Fruit fly (Drosophila melanogaster): Measurements from ENCODE around the gene jvl.
A peak's percentile ranks its signal among the peaks of the same experiment; 100 is the strongest.

jvl gene

dm6 chr3R:14749077-14749798 is 7.9 kb downstream of the jvl start (continued):
- TF ChIP-seq CG1832 (GFP tag; optimal IDR thresholded peaks at IDR 0.05) = no peak
- TF ChIP-seq CG2678 (tag; optimal IDR thresholded peaks at IDR 0.05) = peak; percentile 81
- TF ChIP-seq fd96Cb (tag; optimal IDR thresholded peaks at IDR 0.05) = peak; percentile 14
- TF ChIP-seq dpn (GFP tag; optimal IDR thresholded peaks at IDR 0.05) = peak; percentile 33 to 47
- TF ChIP-seq crol (GFP tag; IDR thresholded peaks at IDR 0.05) = no peak
- TF ChIP-seq NC2β (GFP tag; optimal IDR thresholded peaks at IDR 0.05) = peak; percentile 49
- peak; percentile 85 for TF ChIP-seq CG6765 (GFP tag; optimal IDR thresholded peaks at IDR 0.05)
- TF ChIP-seq kah (GFP tag; optimal IDR thresholded peaks at IDR 0.05) = peak; percentile 48
- TF ChIP-seq NK7.1 (GFP tag; optimal IDR thresholded peaks at IDR 0.05) = peak; percentile 73
- TF ChIP-seq MTF-1 (GFP tag; optimal IDR thresholded peaks at IDR 0.05; ENCODE audit: borderline replicate concordance) = peak; percentile 90
- TF ChIP-seq CG17802 (tag; optimal IDR thresholded peaks at IDR 0.05) = peak; percentile 1
- TF ChIP-seq amos (GFP tag; IDR thresholded peaks at IDR 0.05; ENCODE audit: partially characterized antibody) = peak; percentile 59; the same call in 1 of the 2 replicates
- peak; percentile 70; the same call in 1 of the 3 replicates for TF ChIP-seq CG6791 (GFP tag; IDR thresholded peaks at IDR 0.05; ENCODE audit: partially characterized antibody)
- TF ChIP-seq Oaz (GFP tag; IDR thresholded peaks at IDR 0.05) = no peak
- no peak for TF ChIP-seq hb (GFP tag; IDR thresholded peaks at IDR 0.05; ENCODE audit: partially characterized antibody)
- TF ChIP-seq Hand (GFP tag; optimal IDR thresholded peaks at IDR 0.05) = peak; percentile 31
- TF ChIP-seq CG33213 (GFP tag; optimal IDR thresholded peaks at IDR 0.05) = peak; percentile 60
- TF ChIP-seq Med (GFP tag) = peak; percentile 95
- no peak for TF ChIP-seq Hr39 (optimal IDR thresholded peaks at IDR 0.05)
- TF ChIP-seq CG12769 (tag; optimal IDR thresholded peaks at IDR 0.05) = peak; percentile 89
- peak; percentile 54 for TF ChIP-seq p53 (GFP tag; optimal IDR thresholded peaks at IDR 0.05)
- no peak for TF ChIP-seq CG7357 (GFP tag; IDR thresholded peaks at IDR 0.05)
- TF ChIP-seq her (GFP tag; optimal IDR thresholded peaks at IDR 0.05) = peak; percentile 69
- TF ChIP-seq CG1529 (GFP tag; optimal IDR thresholded peaks at IDR 0.05) = peak; percentile 78
- TF ChIP-seq Fer3 (tag; optimal IDR thresholded peaks at IDR 0.05) = peak; percentile 84
- no peak for TF ChIP-seq Lpt (GFP tag; optimal IDR thresholded peaks at IDR 0.05)
- TF ChIP-seq sug (tag; optimal IDR thresholded peaks at IDR 0.05) = peak; percentile 68
- TF ChIP-seq ind (GFP tag; optimal IDR thresholded peaks at IDR 0.05) = no peak
- no peak for TF ChIP-seq pzg (GFP tag; optimal IDR thresholded peaks at IDR 0.05)
- no peak for TF ChIP-seq CG43689 (GFP tag; IDR thresholded peaks at IDR 0.05)
- peak; percentile 45 for TF ChIP-seq CG13775 (GFP tag; optimal IDR thresholded peaks at IDR 0.05)
- peak in 1 of 3 experiments; percentile 75 for TF ChIP-seq Stat92E (GFP tag; optimal IDR thresholded peaks at IDR 0.05)
- peak; percentile 61; the same call in 1 of the 3 replicates for TF ChIP-seq CG34422 (GFP tag; IDR thresholded peaks at IDR 0.05)
- peak; percentile 81 for TF ChIP-seq gcm (GFP tag; optimal IDR thresholded peaks at IDR 0.05)
- no peak for TF ChIP-seq Ravus (GFP tag; IDR thresholded peaks at IDR 0.05)
- TF ChIP-seq Rfx (GFP tag; IDR thresholded peaks at IDR 0.05) = peak; percentile 67; the same call in 1 of the 2 replicates
- TF ChIP-seq ssp (GFP tag; IDR thresholded peaks at IDR 0.05) = no peak
- TF ChIP-seq zf30C (GFP tag; optimal IDR thresholded peaks at IDR 0.05) = peak; percentile 47
- TF ChIP-seq CG13287 (GFP tag; IDR thresholded peaks at IDR 0.05; ENCODE audit: partially characterized antibody) = peak; percentile 69; the same call in 1 of the 2 replicates
- TF ChIP-seq lmd (GFP tag; IDR thresholded peaks at IDR 0.05) = no peak; the same call in 1 of the 2 replicates
- peak; percentile 71 for TF ChIP-seq CG11398 (GFP tag; optimal IDR thresholded peaks at IDR 0.05)
- TF ChIP-seq ro (GFP tag; IDR thresholded peaks at IDR 0.05) = no peak
- TF ChIP-seq Spps (tag; optimal IDR thresholded peaks at IDR 0.05) = peak; percentile 35
- peak; percentile 59 for TF ChIP-seq CG10267 (tag; optimal IDR thresholded peaks at IDR 0.05)
- TF ChIP-seq Chrac-16 (GFP tag; optimal IDR thresholded peaks at IDR 0.05) = no peak
- peak; percentile 68 for TF ChIP-seq CG6683 (GFP tag; optimal IDR thresholded peaks at IDR 0.05)
- peak; percentile 86 for TF ChIP-seq CG1233 (GFP tag; optimal IDR thresholded peaks at IDR 0.05)
- no peak for TF ChIP-seq CG6689 (GFP tag; IDR thresholded peaks at IDR 0.05)
- TF ChIP-seq CG3726 (GFP tag; IDR thresholded peaks at IDR 0.05) = no peak; the same call in 2 of the 3 replicates

Data from whole organism, embryonic.